Worm (Caenorhabditis elegans): Measurements from ENCODE around the gene gspd-1.
"Not testable (repeated sequence)": the region's sequence is repeated elsewhere in the genome, so short reads cannot be mapped to it uniquely, and the experiment has no call there.

- not testable (repeated sequence) for TF ChIP-seq pes-1 (GFP tag; IDR thresholded peaks at IDR 0.05); ama-1 (optimal IDR thresholded peaks at IDR 0.05)
Measured at ce11 chrIV:11324741-11325140, 7.5 kb downstream of the gspd-1 start, which contains the start of gene his-48.

Measured in whole organism, early embryonic.